Fruit fly (Drosophila melanogaster) whole organism, wandering third instar larva: ENCODE data around the gene CG42489.

Source experiments
- Abd-B ChIP-seq: fragments of >200 bp; optimal IDR thresholded peaks from 2 replicates; lab custom pipeline; 2017; ENCODE audit warnings: missing biosample characterization, missing genetic modification characterization
- Myc ChIP-seq: fragments of >200 bp; optimal IDR thresholded peaks from 2 replicates; lab custom pipeline; 2017
- OdsH ChIP-seq: fragments of 200-800 bp; sonication (Bioruptor generic); optimal IDR thresholded peaks from 2 replicates; lab custom pipeline; 2016; ENCODE audit warnings: missing biosample characterization, mild to moderate bottlenecking, missing genetic modification characterization
- Vsx2 ChIP-seq: fragments of 200-300, 225-300 bp; sonication (Bioruptor generic); optimal IDR thresholded peaks from 2 replicates; lab custom pipeline; 2018; ENCODE audit warnings: missing biosample characterization, missing genetic modification characterization; ENCODE audit not compliant: partially characterized antibody
- brk ChIP-seq: fragments of 200-800 bp; sonication (Bioruptor generic); optimal IDR thresholded peaks from 2 replicates; lab custom pipeline; 2016; ENCODE audit warnings: missing biosample characterization, mild to moderate bottlenecking, missing genetic modification characterization
- dsf ChIP-seq: sonication (Bioruptor generic); optimal IDR thresholded peaks from 2 replicates; lab custom pipeline; 2016; ENCODE audit warnings: missing biosample characterization, missing genetic modification characterization, borderline replicate concordance
- ey ChIP-seq: fragments of 200-800 bp; sonication (Bioruptor generic); optimal IDR thresholded peaks from 2 replicates; lab custom pipeline; 2016; ENCODE audit warnings: missing biosample characterization, missing genetic modification characterization
- foxo ChIP-seq, 2 experiments: fragments of 200-800 bp; sonication (Bioruptor generic); optimal IDR thresholded peaks; 2 replicates in 1 of 2; 3 replicates in 1 of 2; lab custom pipeline; 2016 to 2017; ENCODE audit warnings: missing biosample characterization in 2 of 2, missing genetic modification characterization in 2 of 2
- fru ChIP-seq: fragments of 200-800 bp; sonication (Bioruptor generic); optimal IDR thresholded peaks from 3 replicates; lab custom pipeline; 2016; ENCODE audit warnings: missing biosample characterization, mild to moderate bottlenecking, missing genetic modification characterization
- pan ChIP-seq: fragments of >200 bp; optimal IDR thresholded peaks from 2 replicates; lab custom pipeline; 2017
- psq ChIP-seq: fragments of 200-800 bp; sonication (Bioruptor generic); optimal IDR thresholded peaks from 3 replicates; lab custom pipeline; 2017; ENCODE audit warnings: missing biosample characterization, mild to moderate bottlenecking, missing genetic modification characterization, moderate library complexity

dm6 chr3R:8680611-8681010, 26.0 kb upstream of the CG42489 start:
- no peak for TF ChIP-seq psq
- no peak for TF ChIP-seq fru
- no peak for TF ChIP-seq ey (GFP tag; lab: Kevin White, UChicago)
- no peak for TF ChIP-seq Myc (lab: Kevin White, UChicago)
- no peak for TF ChIP-seq pan (lab: Kevin White, UChicago)
- TF ChIP-seq Abd-B (GFP tag; lab: Kevin White, UChicago), result no peak
- TF ChIP-seq OdsH, result no peak
- no peak for TF ChIP-seq foxo (GFP tag; optimal IDR thresholded peaks at IDR 0.05; lab: Kevin White, UChicago)
- TF ChIP-seq brk (GFP tag; lab: Kevin White, UChicago), result no peak
- no peak for TF ChIP-seq dsf (GFP tag; lab: Kevin White, UChicago)
- no peak for TF ChIP-seq Vsx2 (GFP tag; lab: Kevin White, UChicago)
